Worm (Caenorhabditis elegans) whole organism, L4 larva: ENCODE measurements around the gene tag-273.
"Not testable (repeated sequence)": the region's sequence is repeated elsewhere in the genome, so short reads cannot be mapped to it uniquely, and the experiment has no call there.

ENCODE experiments used
- T26A8.4 ChIP-seq: fragments of 200-800 bp; sonication (Bioruptor generic); IDR thresholded peaks from 2 replicates; pipeline ENCODE4 v1.3.6; 2022; ENCODE audit warnings: missing genetic modification characterization, missing compliant biosample characterization
- ama-1 ChIP-seq: fragments of 150-350 bp; optimal IDR thresholded peaks from 2 replicates; lab custom pipeline; 2014; ENCODE audit warnings: inconsistent platforms, mixed read lengths
- ceh-28 ChIP-seq: fragments of 150-350 bp; optimal IDR thresholded peaks from 2 replicates; lab custom pipeline; 2014; ENCODE audit warnings: missing biosample characterization, missing genetic modification reagents, missing genetic modification characterization
- jun-1 ChIP-seq: fragments of 150-350 bp; optimal IDR thresholded peaks from 2 replicates; lab custom pipeline; 2014; ENCODE audit warnings: missing biosample characterization, missing genetic modification reagents, missing genetic modification characterization
- lin-29 ChIP-seq: fragments of 200-800 bp; sonication (Bioruptor generic); IDR thresholded peaks from 2 replicates; pipeline ENCODE4 v1.3.6; 2022; ENCODE audit warnings: missing genetic modification reagents, missing genetic modification characterization, missing compliant biosample characterization
- skn-1 ChIP-seq: fragments of 150-350 bp; optimal IDR thresholded peaks from 2 replicates; lab custom pipeline; 2014; ENCODE audit warnings: missing biosample characterization, missing genetic modification characterization
- unc-130 ChIP-seq: sonication (generic microtip); optimal IDR thresholded peaks from 2 replicates; lab custom pipeline; 2016; ENCODE audit warnings: missing genetic modification reagents, missing genetic modification characterization, missing compliant biosample characterization

ce11 chrIV:14460673-14461240, 44.2 kb downstream of the tag-273 start:
- not testable (repeated sequence) for TF ChIP-seq unc-130; T26A8.4 (GFP tag; lab: Robert Waterston, UW); ama-1 (lab: Kevin White, UChicago); jun-1; skn-1 (tag; lab: Kevin White, UChicago); lin-29 (GFP tag; lab: Robert Waterston, UW); ceh-28 (tag; lab: Kevin White, UChicago)
